Worm (Caenorhabditis elegans): ENCODE measurements around the gene pyr-1.

The pyr-1 gene

ce11 chrII:8630088-8630487 lies 20.8 kb upstream of the pyr-1 start, which contains the start of gene T22C8.6:
Gene T22C8.6 (minus strand): TSS chrII:8630281.
- TF ChIP-seq B0310.2 (tag; optimal IDR thresholded peaks at IDR 0.05) (no peak), scrt-1 (GFP tag; IDR thresholded peaks at IDR 0.05) (no peak), tra-4 (tag; optimal IDR thresholded peaks at IDR 0.05) (no peak), flt-1 (GFP tag; IDR thresholded peaks at IDR 0.05) (no peak), ama-1 (optimal IDR thresholded peaks at IDR 0.05) (no peak), pes-1 (GFP tag; IDR thresholded peaks at IDR 0.05) (no peak), hmbx-1 (tag; optimal IDR thresholded peaks at IDR 0.05) (no peak), F13C5.2 (tag; optimal IDR thresholded peaks at IDR 0.05) (no peak), ceh-13 (GFP tag; optimal IDR thresholded peaks at IDR 0.05) (no peak), hnd-1 (tag; optimal IDR thresholded peaks at IDR 0.05) (no peak), ets-7 (tag; optimal IDR thresholded peaks at IDR 0.05) (no peak), hmg-4 (GFP tag; optimal IDR thresholded peaks at IDR 0.05) (no peak), tbx-11 (GFP tag; IDR thresholded peaks at IDR 0.05) (no peak), ceh-36 (tag; optimal IDR thresholded peaks at IDR 0.05) (no peak), sea-1 (GFP tag; conservative IDR thresholded peaks at IDR 0.05) (no peak), tbx-37 (GFP tag; conservative IDR thresholded peaks at IDR 0.05) (no peak), aly-1 (tag; optimal IDR thresholded peaks at IDR 0.05) (no peak)

DNA sequence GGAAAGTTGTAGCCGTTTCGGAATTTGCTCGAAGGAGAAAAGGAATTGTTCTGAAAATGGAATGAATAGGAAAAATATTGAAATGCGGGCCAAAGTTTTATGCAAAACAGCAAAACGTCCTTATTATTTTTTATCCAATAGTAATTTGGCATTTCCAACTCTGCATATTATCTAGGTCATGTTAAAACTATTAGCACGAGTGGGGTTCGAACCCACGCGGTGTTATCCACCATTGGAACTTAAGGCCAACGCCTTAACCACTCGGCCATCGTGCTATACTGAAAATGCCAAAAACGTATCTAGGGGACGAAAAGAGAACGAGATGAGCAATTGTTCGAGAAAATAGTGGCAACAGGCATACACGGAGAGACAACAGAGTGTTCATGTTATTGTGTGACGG lies 19.1 kb upstream of the pyr-1 start:
- TF ChIP-seq ama-1 (optimal IDR thresholded peaks at IDR 0.05): no peak
- no peak for TF ChIP-seq aly-1 (tag; optimal IDR thresholded peaks at IDR 0.05)
- no peak for TF ChIP-seq hnd-1 (tag; optimal IDR thresholded peaks at IDR 0.05)
- TF ChIP-seq sea-1 (GFP tag; conservative IDR thresholded peaks at IDR 0.05): no peak
- no peak for TF ChIP-seq tbx-37 (GFP tag; conservative IDR thresholded peaks at IDR 0.05)
- no peak for TF ChIP-seq pes-1 (GFP tag; IDR thresholded peaks at IDR 0.05)
- TF ChIP-seq hmbx-1 (tag; optimal IDR thresholded peaks at IDR 0.05): no peak
- no peak for TF ChIP-seq ceh-36 (tag; optimal IDR thresholded peaks at IDR 0.05)

- no peak for TF ChIP-seq tra-4 (tag; optimal IDR thresholded peaks at IDR 0.05)
- no peak for TF ChIP-seq F13C5.2 (tag; optimal IDR thresholded peaks at IDR 0.05)
- no peak for TF ChIP-seq tbx-37 (GFP tag; conservative IDR thresholded peaks at IDR 0.05)
These were observed 16.5 kb upstream of the pyr-1 start, which contains the start of gene cutl-12 for ce11 chrII:8634386-8634785. Gene cutl-12 (minus strand): TSS chrII:8634486.

DNA sequence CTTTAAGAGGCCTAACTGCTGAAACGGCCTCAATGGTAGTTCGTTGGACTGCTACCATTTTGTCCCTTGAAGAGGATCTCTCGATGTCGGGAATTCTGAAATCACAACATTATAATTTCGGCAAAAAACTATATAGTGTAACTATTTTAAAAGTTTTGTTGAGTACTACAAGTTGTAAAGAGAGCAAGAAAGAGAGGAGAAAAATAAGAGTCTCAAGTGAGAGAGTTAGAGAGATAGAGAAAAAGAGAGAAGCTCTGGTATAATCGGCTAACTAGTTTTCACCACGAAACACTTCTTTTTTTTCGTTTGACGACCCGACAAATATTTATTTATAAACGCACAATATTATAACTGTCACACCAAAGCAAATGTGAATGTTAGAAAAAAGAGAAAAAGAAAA lies 13.3 kb upstream of the pyr-1 start, which contains the start of gene vab-9:
Gene vab-9 (minus strand): TSS at position 101 of the 400 bp plus-strand sequence.
- TF ChIP-seq ama-1 (optimal IDR thresholded peaks at IDR 0.05): no peak
- TF ChIP-seq tbx-11 (GFP tag; IDR thresholded peaks at IDR 0.05): no peak
- no peak for TF ChIP-seq hmg-4 (GFP tag; optimal IDR thresholded peaks at IDR 0.05)
- no peak for TF ChIP-seq pes-1 (GFP tag; IDR thresholded peaks at IDR 0.05)
- TF ChIP-seq hmbx-1 (tag; optimal IDR thresholded peaks at IDR 0.05): no peak
- TF ChIP-seq aly-1 (tag; optimal IDR thresholded peaks at IDR 0.05): no peak
- TF ChIP-seq hnd-1 (tag; optimal IDR thresholded peaks at IDR 0.05): no peak
- no peak for TF ChIP-seq flt-1 (GFP tag; IDR thresholded peaks at IDR 0.05)
- no peak for TF ChIP-seq sea-1 (GFP tag; conservative IDR thresholded peaks at IDR 0.05)
- TF ChIP-seq scrt-1 (GFP tag; IDR thresholded peaks at IDR 0.05): no peak
- no peak for TF ChIP-seq tra-4 (tag; optimal IDR thresholded peaks at IDR 0.05)
- TF ChIP-seq ets-7 (tag; optimal IDR thresholded peaks at IDR 0.05): no peak
- no peak for TF ChIP-seq ceh-36 (tag; optimal IDR thresholded peaks at IDR 0.05)
- TF ChIP-seq ceh-13 (GFP tag; optimal IDR thresholded peaks at IDR 0.05): no peak

ce11 chrII:8639553-8639952 lies 11.4 kb upstream of the pyr-1 start:
- no peak for TF ChIP-seq sea-1 (GFP tag; conservative IDR thresholded peaks at IDR 0.05)
- TF ChIP-seq F13C5.2 (tag; optimal IDR thresholded peaks at IDR 0.05): no peak
- no peak for TF ChIP-seq hmg-4 (GFP tag; optimal IDR thresholded peaks at IDR 0.05)
- TF ChIP-seq pes-1 (GFP tag; IDR thresholded peaks at IDR 0.05): no peak
- TF ChIP-seq B0310.2 (tag; optimal IDR thresholded peaks at IDR 0.05): no peak
- no peak for TF ChIP-seq tbx-11 (GFP tag; IDR thresholded peaks at IDR 0.05)
- TF ChIP-seq aly-1 (tag; optimal IDR thresholded peaks at IDR 0.05): no peak
- no peak for TF ChIP-seq ama-1 (optimal IDR thresholded peaks at IDR 0.05)
- TF ChIP-seq flt-1 (GFP tag; IDR thresholded peaks at IDR 0.05): no peak
- TF ChIP-seq tbx-37 (GFP tag; conservative IDR thresholded peaks at IDR 0.05): no peak
- no peak for TF ChIP-seq hmbx-1 (tag; optimal IDR thresholded peaks at IDR 0.05)
- no peak for TF ChIP-seq tra-4 (tag; optimal IDR thresholded peaks at IDR 0.05)
- TF ChIP-seq ceh-13 (GFP tag; optimal IDR thresholded peaks at IDR 0.05): no peak

ce11 chrII:8640503-8640902 lies 10.4 kb upstream of the pyr-1 start:
- TF ChIP-seq pes-1 (GFP tag; IDR thresholded peaks at IDR 0.05) (no peak), hmbx-1 (tag; optimal IDR thresholded peaks at IDR 0.05) (no peak), ama-1 (optimal IDR thresholded peaks at IDR 0.05) (no peak), flt-1 (GFP tag; IDR thresholded peaks at IDR 0.05) (no peak)

DNA sequence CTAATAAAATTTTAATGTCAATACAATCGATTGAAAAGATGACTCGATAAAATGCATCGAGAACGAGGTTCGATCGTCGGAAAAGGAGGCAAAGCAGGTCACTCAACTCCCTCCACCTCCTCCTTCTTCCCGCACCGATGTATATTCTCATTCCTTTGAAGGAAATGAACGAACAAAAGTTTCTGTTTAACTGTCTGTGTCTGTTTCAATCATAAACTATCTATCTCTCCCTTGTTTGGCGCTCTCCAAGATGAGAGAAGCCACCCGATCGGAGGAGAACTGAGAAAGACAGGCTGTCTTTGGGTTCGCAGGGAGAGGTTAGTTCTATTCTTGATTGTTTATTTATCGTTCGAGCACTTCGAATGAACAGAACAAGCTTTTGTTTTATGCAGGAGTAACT lies 9.8 kb upstream of the pyr-1 start, which contains the start of gene D2085.7:
Gene D2085.7 (plus strand): TSS at position 251 of the 400 bp plus-strand sequence.
- TF ChIP-seq ets-7 (tag; optimal IDR thresholded peaks at IDR 0.05): no peak
- TF ChIP-seq ama-1 (optimal IDR thresholded peaks at IDR 0.05): no peak
- no peak for TF ChIP-seq flt-1 (GFP tag; IDR thresholded peaks at IDR 0.05)
- TF ChIP-seq tbx-11 (GFP tag; IDR thresholded peaks at IDR 0.05): no peak
- no peak for TF ChIP-seq hmbx-1 (tag; optimal IDR thresholded peaks at IDR 0.05)
- no peak for TF ChIP-seq hmg-4 (GFP tag; optimal IDR thresholded peaks at IDR 0.05)
- TF ChIP-seq sea-1 (GFP tag; conservative IDR thresholded peaks at IDR 0.05): no peak
- TF ChIP-seq B0310.2 (tag; optimal IDR thresholded peaks at IDR 0.05): no peak
- no peak for TF ChIP-seq tbx-37 (GFP tag; conservative IDR thresholded peaks at IDR 0.05)
- no peak for TF ChIP-seq aly-1 (tag; optimal IDR thresholded peaks at IDR 0.05)
- no peak for TF ChIP-seq F13C5.2 (tag; optimal IDR thresholded peaks at IDR 0.05)
- no peak for TF ChIP-seq scrt-1 (GFP tag; IDR thresholded peaks at IDR 0.05)
- no peak for TF ChIP-seq ceh-13 (GFP tag; optimal IDR thresholded peaks at IDR 0.05)
- no peak for TF ChIP-seq ceh-36 (tag; optimal IDR thresholded peaks at IDR 0.05)
- TF ChIP-seq hnd-1 (tag; optimal IDR thresholded peaks at IDR 0.05): no peak
- TF ChIP-seq tra-4 (tag; optimal IDR thresholded peaks at IDR 0.05): no peak
- TF ChIP-seq pes-1 (GFP tag; IDR thresholded peaks at IDR 0.05): no peak

- TF ChIP-seq hmg-4 (GFP tag; optimal IDR thresholded peaks at IDR 0.05) (no peak), ets-7 (tag; optimal IDR thresholded peaks at IDR 0.05) (no peak), tbx-11 (GFP tag; IDR thresholded peaks at IDR 0.05) (no peak), B0310.2 (tag; optimal IDR thresholded peaks at IDR 0.05) (no peak), scrt-1 (GFP tag; IDR thresholded peaks at IDR 0.05) (no peak), ceh-36 (tag; optimal IDR thresholded peaks at IDR 0.05) (no peak), tra-4 (tag; optimal IDR thresholded peaks at IDR 0.05) (no peak), pes-1 (GFP tag; IDR thresholded peaks at IDR 0.05) (no peak), ceh-13 (GFP tag; optimal IDR thresholded peaks at IDR 0.05) (no peak), ama-1 (optimal IDR thresholded peaks at IDR 0.05) (no peak)
These were observed 8.5 kb upstream of the pyr-1 start for ce11 chrII:8642376-8642775.

All from whole organism, early embryonic.